Worm (Caenorhabditis elegans): Measurements from ENCODE around the gene T28D9.4.

T28D9.4 gene

DNA sequence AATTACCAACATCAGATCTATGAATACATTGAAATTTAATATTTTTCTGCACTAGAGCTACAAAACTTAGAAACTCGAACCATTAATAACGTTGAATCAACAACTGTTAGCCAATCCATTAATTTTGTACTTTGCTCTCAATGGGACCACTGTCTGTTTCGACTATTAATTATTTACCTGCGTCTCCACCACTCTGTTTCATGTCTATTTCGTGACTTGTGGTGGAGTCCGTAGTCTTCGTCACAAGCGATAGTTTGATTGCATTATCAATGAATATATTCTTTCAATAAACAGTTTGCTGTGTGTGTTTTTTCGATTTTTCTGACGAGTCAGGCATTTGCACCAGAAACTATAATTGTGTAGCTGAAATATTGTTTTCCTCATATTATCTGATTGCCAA, 9.6 kb downstream of the T28D9.4 start:
- no peak for TF ChIP-seq elt-4 (tag; optimal IDR thresholded peaks at IDR 0.05)
- TF ChIP-seq ceh-24 (tag; optimal IDR thresholded peaks at IDR 0.05): no peak
- TF ChIP-seq sdc-2 (tag; optimal IDR thresholded peaks at IDR 0.05): no peak
- no peak for TF ChIP-seq dmd-4 (tag; optimal IDR thresholded peaks at IDR 0.05; ENCODE audit: borderline replicate concordance)
- no peak for TF ChIP-seq K09A11.1 (tag; optimal IDR thresholded peaks at IDR 0.05; ENCODE audit: insufficient read depth)
- TF ChIP-seq ahr-1 (tag; optimal IDR thresholded peaks at IDR 0.05): no peak
- TF ChIP-seq pha-2 (tag; optimal IDR thresholded peaks at IDR 0.05): no peak
- no peak for TF ChIP-seq ceh-9 (tag; optimal IDR thresholded peaks at IDR 0.05)
- peak; percentile 31 for TF ChIP-seq unc-55 (GFP tag; optimal IDR thresholded peaks at IDR 0.05)
- no peak for TF ChIP-seq ceh-14 (tag; optimal IDR thresholded peaks at IDR 0.05)
- no peak for TF ChIP-seq ceh-34 (tag; optimal IDR thresholded peaks at IDR 0.05)
- no peak for TF ChIP-seq Y22D7AL.16 (tag; optimal IDR thresholded peaks at IDR 0.05)
- TF ChIP-seq fax-1 (tag; optimal IDR thresholded peaks at IDR 0.05): no peak
- no peak for TF ChIP-seq unc-42 (tag; optimal IDR thresholded peaks at IDR 0.05)
- TF ChIP-seq ceh-22 (tag; optimal IDR thresholded peaks at IDR 0.05): no peak
- peak; percentile 16 for TF ChIP-seq rnt-1 (tag; optimal IDR thresholded peaks at IDR 0.05)

DNA sequence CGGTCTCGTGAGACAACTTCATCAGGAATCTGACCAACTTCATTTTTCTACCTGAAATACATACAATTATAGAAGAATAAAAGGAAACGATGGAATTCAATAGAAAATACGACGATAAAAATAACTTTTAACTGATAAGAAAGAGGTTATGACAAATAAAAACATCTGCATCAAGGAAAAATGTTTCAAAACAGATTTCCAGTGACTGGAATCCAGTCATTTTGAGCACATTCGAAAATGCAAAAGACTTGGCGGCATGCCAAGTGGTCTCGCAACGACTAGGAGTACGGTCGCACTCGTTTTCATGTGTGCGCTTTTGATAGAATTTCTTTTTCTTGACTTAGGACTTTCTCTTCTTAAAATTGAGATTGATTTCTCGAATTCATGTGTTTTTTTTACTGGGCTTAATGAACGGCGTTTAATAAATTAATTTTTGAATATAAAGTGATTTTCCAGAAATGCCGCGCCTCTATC, 13.0 kb downstream of the T28D9.4 start, which contains the start of the genes snr-3 and rsp-5:
Gene snr-3, minus strand, starts transcription at position 51 of the 474 bp plus-strand sequence.
Gene rsp-5, plus strand, starts transcription at position 455 of the 474 bp plus-strand sequence.
- TF ChIP-seq pha-4 (tag; optimal IDR thresholded peaks at IDR 0.05): no peak
- peak; percentile 79 for TF ChIP-seq nfya-1 (tag; optimal IDR thresholded peaks at IDR 0.05)
- TF ChIP-seq Y22D7AL.16 (tag; optimal IDR thresholded peaks at IDR 0.05): no peak
- no peak for TF ChIP-seq ttx-3 (tag; optimal IDR thresholded peaks at IDR 0.05)
- TF ChIP-seq ceh-19 (GFP tag; optimal IDR thresholded peaks at IDR 0.05): no peak
- TF ChIP-seq unc-55 (GFP tag; optimal IDR thresholded peaks at IDR 0.05): no peak
- TF ChIP-seq hlh-15 (tag; optimal IDR thresholded peaks at IDR 0.05): no peak
- TF ChIP-seq tbx-2 (tag; optimal IDR thresholded peaks at IDR 0.05): peak; percentile 8
- no peak for TF ChIP-seq che-1 (tag; optimal IDR thresholded peaks at IDR 0.05)

DNA sequence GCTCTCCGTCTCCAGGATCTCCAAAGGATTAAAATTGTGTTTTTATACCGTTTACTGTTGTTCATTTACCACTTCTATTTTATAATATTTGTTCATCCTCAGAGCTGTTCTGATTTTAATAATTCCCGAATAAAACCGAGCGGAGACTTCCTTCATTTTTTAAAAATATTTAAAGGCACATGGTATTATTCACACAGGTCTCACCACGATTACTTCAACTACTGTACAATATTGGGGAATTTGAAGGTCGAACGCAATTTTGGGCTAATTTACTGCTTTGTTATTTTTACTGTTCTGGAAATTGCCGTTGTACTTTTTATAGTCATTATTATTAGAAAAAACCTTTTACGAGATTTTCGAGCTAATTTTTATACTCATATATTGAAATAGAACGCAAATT, 14.4 kb downstream of the T28D9.4 start:
- TF ChIP-seq fax-1 (tag; optimal IDR thresholded peaks at IDR 0.05) (no peak), ama-1 (optimal IDR thresholded peaks at IDR 0.05) (no peak), pha-4 (tag; optimal IDR thresholded peaks at IDR 0.05) (no peak), hlh-6 (tag; optimal IDR thresholded peaks at IDR 0.05) (no peak), syd-9 (tag; optimal IDR thresholded peaks at IDR 0.05) (no peak), K02D7.2 (tag; optimal IDR thresholded peaks at IDR 0.05) (no peak), C08G9.2 (tag; optimal IDR thresholded peaks at IDR 0.05) (no peak), ceh-45 (GFP tag; IDR thresholded peaks at IDR 0.05) (no peak), ztf-16 (tag; optimal IDR thresholded peaks at IDR 0.05) (no peak), ceh-31 (tag; optimal IDR thresholded peaks at IDR 0.05) (no peak), madf-2 (tag; optimal IDR thresholded peaks at IDR 0.05) (no peak), eyg-1 (tag; optimal IDR thresholded peaks at IDR 0.05) (no peak), lim-6 (tag; optimal IDR thresholded peaks at IDR 0.05) (no peak), C38D4.7 (GFP tag; optimal IDR thresholded peaks at IDR 0.05) (no peak), odd-2 (tag; optimal IDR thresholded peaks at IDR 0.05) (no peak)

DNA sequence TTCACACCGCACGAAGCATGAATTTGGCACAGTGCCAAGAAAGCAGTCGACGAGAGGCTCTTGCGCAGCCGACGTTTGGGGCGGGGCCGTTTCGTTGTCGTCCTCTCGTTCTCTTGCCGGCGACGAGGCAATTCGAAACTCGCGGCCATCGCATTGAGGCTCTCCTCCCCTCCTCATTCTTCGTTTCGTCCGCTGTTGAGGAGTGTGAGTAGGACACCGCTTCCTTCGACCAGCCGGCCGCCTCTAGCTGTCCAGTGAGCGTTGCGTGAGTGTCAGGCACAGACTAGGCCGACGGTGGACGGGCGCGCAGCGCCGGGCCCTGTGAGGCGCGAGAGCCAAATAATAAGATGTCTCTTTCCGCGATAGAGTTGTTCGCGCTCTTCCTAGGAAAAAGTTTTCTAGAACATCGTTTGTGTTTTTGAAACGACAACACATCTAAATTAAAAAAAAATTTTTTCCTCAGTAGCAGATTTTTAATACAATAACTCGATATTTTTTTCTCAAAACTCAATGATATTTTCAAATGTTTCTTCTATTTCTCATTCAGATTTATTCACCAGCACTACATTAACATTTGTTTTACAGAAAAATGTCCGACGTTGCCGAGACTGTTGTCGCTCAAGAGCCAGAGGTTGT, 15.2 kb downstream of the T28D9.4 start, which contains the start of the genes T28D9.11 and T28D9.1:
Gene T28D9.11, minus strand, starts transcription at position 177 of the 636 bp plus-strand sequence.
Gene T28D9.1, plus strand, starts transcription at position 586 of the 636 bp plus-strand sequence.
- no peak for TF ChIP-seq ttx-3 (tag; optimal IDR thresholded peaks at IDR 0.05)
- TF ChIP-seq sdc-2 (tag; optimal IDR thresholded peaks at IDR 0.05): peak; percentile 37
- no peak for TF ChIP-seq tbx-7 (tag; optimal IDR thresholded peaks at IDR 0.05)
- no peak for TF ChIP-seq pha-4 (tag; optimal IDR thresholded peaks at IDR 0.05)
- TF ChIP-seq gmeb-2 (tag; optimal IDR thresholded peaks at IDR 0.05): no peak
- TF ChIP-seq hlh-6 (tag; optimal IDR thresholded peaks at IDR 0.05): peak; percentile 16
- TF ChIP-seq hlh-30 (tag; optimal IDR thresholded peaks at IDR 0.05; ENCODE audit: insufficient read depth): no peak
- TF ChIP-seq che-1 (tag; optimal IDR thresholded peaks at IDR 0.05): no peak
- TF ChIP-seq fkh-10 (GFP tag; optimal IDR thresholded peaks at IDR 0.05): peak; percentile 10
- no peak for TF ChIP-seq hlh-8 (tag; optimal IDR thresholded peaks at IDR 0.05)
- no peak for TF ChIP-seq unc-86 (tag; optimal IDR thresholded peaks at IDR 0.05)
- no peak for TF ChIP-seq Y22D7AL.16 (tag; optimal IDR thresholded peaks at IDR 0.05)
- TF ChIP-seq ceh-34 (tag; optimal IDR thresholded peaks at IDR 0.05): peak; percentile 82
- peak; percentile 46 for TF ChIP-seq unc-42 (tag; optimal IDR thresholded peaks at IDR 0.05)
- TF ChIP-seq madf-2 (tag; optimal IDR thresholded peaks at IDR 0.05): no peak
- TF ChIP-seq sox-4 (tag; optimal IDR thresholded peaks at IDR 0.05): peak; percentile 13
- peak; percentile 5 for TF ChIP-seq dve-1 (tag; optimal IDR thresholded peaks at IDR 0.05)
- no peak for TF ChIP-seq ahr-1 (tag; optimal IDR thresholded peaks at IDR 0.05)
- no peak for TF ChIP-seq hlh-15 (tag; optimal IDR thresholded peaks at IDR 0.05)
- no peak for TF ChIP-seq ceh-24 (tag; optimal IDR thresholded peaks at IDR 0.05)
- no peak for TF ChIP-seq pax-1 (tag; optimal IDR thresholded peaks at IDR 0.05)
- peak; percentile 19 for TF ChIP-seq ceh-22 (tag; optimal IDR thresholded peaks at IDR 0.05)
- TF ChIP-seq zip-5 (tag; optimal IDR thresholded peaks at IDR 0.05): peak; percentile 19
